Worm (Caenorhabditis elegans) whole organism, late embryonic: ENCODE data around the gene Y41D4B.4.

Source experiments
- ama-1 ChIP-seq: fragments of 150-350 bp; optimal IDR thresholded peaks from 2 replicates; lab custom pipeline; 2014
- che-1 ChIP-seq: sonication (generic microtip); optimal IDR thresholded peaks from 2 replicates; lab custom pipeline; 2016; ENCODE audit warnings: mild to moderate bottlenecking, missing genetic modification characterization, missing compliant biosample characterization
- fkh-10 ChIP-seq: fragments of 150-350 bp; optimal IDR thresholded peaks from 2 replicates; lab custom pipeline; 2014; ENCODE audit warnings: missing biosample characterization, missing genetic modification reagents, missing genetic modification characterization
- lim-6 ChIP-seq: sonication (generic microtip); optimal IDR thresholded peaks from 2 replicates; lab custom pipeline; 2016; ENCODE audit warnings: missing genetic modification characterization, missing compliant biosample characterization
- madf-2 ChIP-seq: sonication (generic microtip); optimal IDR thresholded peaks from 2 replicates; lab custom pipeline; 2017; ENCODE audit warnings: missing genetic modification characterization, missing compliant biosample characterization
- pros-1 ChIP-seq: fragments of 150-350 bp; optimal IDR thresholded peaks from 2 replicates; lab custom pipeline; 2014; ENCODE audit warnings: missing biosample characterization, missing genetic modification reagents, missing genetic modification characterization
- tbx-7 ChIP-seq: sonication (generic microtip); optimal IDR thresholded peaks from 2 replicates; lab custom pipeline; 2016; ENCODE audit warnings: missing genotype, missing genetic modification characterization, missing compliant biosample characterization
- unc-55 ChIP-seq: sonication (generic microtip); optimal IDR thresholded peaks from 2 replicates; lab custom pipeline; 2017; ENCODE audit warnings: missing biosample characterization, missing genetic modification reagents, missing genetic modification characterization

DNA sequence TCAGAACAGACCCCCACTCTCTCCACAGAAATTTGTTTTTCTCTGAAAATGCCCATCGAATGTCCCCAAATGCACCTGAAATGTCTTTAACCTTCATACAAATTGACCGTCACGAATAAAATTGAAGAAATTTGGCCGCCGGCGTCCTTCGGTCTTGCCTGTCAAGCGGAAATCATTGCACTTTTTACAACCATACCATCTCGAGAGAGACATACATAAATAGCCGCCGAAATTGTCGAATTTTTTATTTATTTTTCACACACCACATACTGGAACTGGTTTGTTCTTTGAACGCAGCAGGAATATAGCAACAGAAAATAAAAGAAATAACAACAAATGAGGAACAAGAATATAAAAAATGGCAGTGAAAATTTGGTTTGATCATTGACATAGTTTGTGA, 55.8 kb downstream of the Y41D4B.4 start:
- no peak for TF ChIP-seq unc-55
- TF ChIP-seq fkh-10 (GFP tag; lab: Kevin White, UChicago) = no peak
- no peak for TF ChIP-seq ama-1 (lab: Kevin White, UChicago)
- TF ChIP-seq pros-1 (tag; lab: Kevin White, UChicago) = no peak
- no peak for TF ChIP-seq madf-2 (tag; lab: Kevin White, UChicago)
- TF ChIP-seq tbx-7 (tag; lab: Kevin White, UChicago) = no peak
- TF ChIP-seq che-1 (tag; lab: Kevin White, UChicago) = no peak
- no peak for TF ChIP-seq lim-6 (tag; lab: Kevin White, UChicago)
